Worm (Caenorhabditis elegans) whole organism, late embryonic: ENCODE measurements around the gene cey-4.

Experiments used
- pha-2 ChIP-seq: sonication (generic microtip); optimal IDR thresholded peaks from 2 replicates; lab custom pipeline; 2017; ENCODE audit warnings: mild to moderate bottlenecking, missing genetic modification characterization, missing compliant biosample characterization
- sox-4 ChIP-seq: sonication (generic microtip); optimal IDR thresholded peaks from 2 replicates; lab custom pipeline; 2017; ENCODE audit warnings: mild to moderate bottlenecking, missing genetic modification characterization, inconsistent platforms, missing compliant biosample characterization

DNA sequence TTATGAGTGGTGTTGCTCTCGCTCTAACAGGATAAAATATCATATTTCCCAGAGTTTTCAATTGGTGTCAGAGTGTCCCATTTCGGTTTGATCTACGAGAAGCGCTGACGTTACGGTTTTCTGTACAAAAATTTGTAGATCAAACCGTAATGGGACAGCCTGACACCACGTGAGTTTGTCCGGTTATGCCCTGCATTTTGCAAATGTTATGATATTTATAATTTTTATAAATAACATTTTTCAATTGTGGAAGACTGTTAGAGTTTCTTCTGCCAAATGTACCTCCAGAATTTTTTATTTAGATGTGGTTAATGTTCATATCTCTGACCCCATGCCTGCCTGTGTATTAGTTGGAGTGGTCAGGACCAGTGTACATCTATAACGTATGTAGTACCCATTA is 25.7 kb upstream of the cey-4 start, which contains the start of gene fbxb-87:
- TF ChIP-seq pha-2 (tag; lab: Kevin White, UChicago) (no peak), sox-4 (tag; lab: Kevin White, UChicago) (no peak)
